Worm (Caenorhabditis elegans): ENCODE results near the gene duo-1.

ce11 chrV:11593888-11594287, 39.5 kb downstream of the duo-1 start:
- TF ChIP-seq lin-15B (tag; optimal IDR thresholded peaks at IDR 0.05) (no peak), pha-4 (tag; optimal IDR thresholded peaks at IDR 0.05) (no peak), fkh-10 (GFP tag; optimal IDR thresholded peaks at IDR 0.05) (no peak), ztf-11 (tag; optimal IDR thresholded peaks at IDR 0.05) (no peak), ceh-82 (tag; optimal IDR thresholded peaks at IDR 0.05) (no peak), egl-27 (tag; optimal IDR thresholded peaks at IDR 0.05) (no peak), ceh-16 (tag; optimal IDR thresholded peaks at IDR 0.05) (no peak), snpc-4 (tag; optimal IDR thresholded peaks at IDR 0.05) (no peak), ama-1 (optimal IDR thresholded peaks at IDR 0.05) (no peak), nhr-76 (tag; optimal IDR thresholded peaks at IDR 0.05) (no peak), elt-3 (tag; optimal IDR thresholded peaks at IDR 0.05) (no peak)
